Fruit fly (Drosophila melanogaster): ENCODE data around the gene CG11069.

The CG11069 gene

DNA sequence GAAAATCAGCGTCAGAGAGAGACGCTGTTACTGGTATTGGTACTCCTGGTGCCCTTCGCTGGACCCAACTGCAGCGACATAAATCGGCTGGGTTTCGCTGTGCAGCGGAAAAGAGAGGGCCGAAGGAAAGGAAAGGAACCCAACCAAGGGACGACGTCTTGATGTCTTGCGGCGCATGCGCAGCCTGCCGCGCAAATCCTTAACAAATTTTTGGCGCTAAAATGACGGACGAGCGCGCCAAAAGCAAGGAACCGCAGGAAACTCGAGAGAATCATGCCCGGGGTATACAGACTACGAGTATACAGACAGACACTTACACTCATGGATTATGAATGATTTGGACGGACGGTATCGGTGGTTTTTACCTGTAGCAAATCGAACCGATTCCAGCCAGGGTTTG is 27.6 kb upstream of the CG11069 start:
- TF ChIP-seq Dek (tag; optimal IDR thresholded peaks at IDR 0.05), result no peak
- no peak for TF ChIP-seq Oli (tag; optimal IDR thresholded peaks at IDR 0.05)
- TF ChIP-seq zen (tag; optimal IDR thresholded peaks at IDR 0.05), result peak; percentile 20
- TF ChIP-seq Aef1 (GFP tag; IDR thresholded peaks at IDR 0.05), result no peak
- no peak for TF ChIP-seq schlank (tag; optimal IDR thresholded peaks at IDR 0.05)
- no peak for TF ChIP-seq CG8281 (tag; optimal IDR thresholded peaks at IDR 0.05)
- no peak for TF ChIP-seq CG8478 (optimal IDR thresholded peaks at IDR 0.05)
- TF ChIP-seq salm (tag; optimal IDR thresholded peaks at IDR 0.05), result no peak
- no peak for TF ChIP-seq Med (GFP tag)
- no peak for TF ChIP-seq CG2712 (tag; optimal IDR thresholded peaks at IDR 0.05)
- TF ChIP-seq slp2 (GFP tag; optimal IDR thresholded peaks at IDR 0.05), result no peak
- TF ChIP-seq tll (GFP tag; optimal IDR thresholded peaks at IDR 0.05), result peak in 1 of 2 experiments; percentile 60
- no peak for TF ChIP-seq ac (GFP tag; optimal IDR thresholded peaks at IDR 0.05)
- peak; percentile 92 for TF ChIP-seq CG15479 (GFP tag; optimal IDR thresholded peaks at IDR 0.05)
- peak; percentile 38 for TF ChIP-seq ewg (GFP tag; optimal IDR thresholded peaks at IDR 0.05)
- TF ChIP-seq Lpt (GFP tag; optimal IDR thresholded peaks at IDR 0.05), result no peak
- TF ChIP-seq grn (GFP tag; optimal IDR thresholded peaks at IDR 0.05), result no peak
- TF ChIP-seq so (GFP tag; IDR thresholded peaks at IDR 0.05), result no peak
- peak; percentile 65 for TF ChIP-seq pros (GFP tag; optimal IDR thresholded peaks at IDR 0.05)
- TF ChIP-seq H15 (GFP tag; IDR thresholded peaks at IDR 0.05), result 0 out of 3 replicates have a peak, but pooled peaks have one; percentile 11
- TF ChIP-seq CG11093 (GFP tag; IDR thresholded peaks at IDR 0.05), result no peak

- 0 out of 3 replicates have a peak, but pooled peaks have one; percentile 25 for TF ChIP-seq Opbp (GFP tag; IDR thresholded peaks at IDR 0.05; ENCODE audit: partially characterized antibody)
- no peak for TF ChIP-seq CG8765 (GFP tag; IDR thresholded peaks at IDR 0.05)
- peak; percentile 100 for TF ChIP-seq CG10431 (GFP tag; optimal IDR thresholded peaks at IDR 0.05)
- peak; percentile 83 for TF ChIP-seq pros (GFP tag; optimal IDR thresholded peaks at IDR 0.05)
- peak; percentile 66 for TF ChIP-seq nerfin-1 (tag; optimal IDR thresholded peaks at IDR 0.05)
- TF ChIP-seq crol (GFP tag; IDR thresholded peaks at IDR 0.05), result peak; percentile 65; the same call in 1 of the 2 replicates
- peak; percentile 28 for TF ChIP-seq Med (GFP tag)
- TF ChIP-seq Sox100B (GFP tag; optimal IDR thresholded peaks at IDR 0.05), result no peak
These were observed 26.6 kb upstream of the CG11069 start for dm6 chr3R:24867956-24868355.

- no peak for TF ChIP-seq CG1602 (GFP tag; optimal IDR thresholded peaks at IDR 0.05)
- no peak for TF ChIP-seq CG12942 (GFP tag; optimal IDR thresholded peaks at IDR 0.05)
- no peak for TF ChIP-seq CG16863 (GFP tag; optimal IDR thresholded peaks at IDR 0.05)
- no peak for TF ChIP-seq fd96Cb (tag; optimal IDR thresholded peaks at IDR 0.05)
- TF ChIP-seq CG9437 (GFP tag; optimal IDR thresholded peaks at IDR 0.05), result no peak
- no peak for TF ChIP-seq CG14050 (GFP tag; IDR thresholded peaks at IDR 0.05)
- TF ChIP-seq slou (GFP tag; optimal IDR thresholded peaks at IDR 0.05), result no peak
- no peak for TF ChIP-seq CG18476 (GFP tag; optimal IDR thresholded peaks at IDR 0.05)
- TF ChIP-seq ase (GFP tag; IDR thresholded peaks at IDR 0.05), result peak; percentile 36; the same call in 1 of the 3 replicates
- TF ChIP-seq CG18599 (GFP tag; optimal IDR thresholded peaks at IDR 0.05), result no peak
- TF ChIP-seq Sry-δ (GFP tag; optimal IDR thresholded peaks at IDR 0.05), result peak; percentile 58
- no peak for TF ChIP-seq cas (GFP tag; IDR thresholded peaks at IDR 0.05)
- no peak for TF ChIP-seq eyg (GFP tag; optimal IDR thresholded peaks at IDR 0.05)
- TF ChIP-seq CG6175 (GFP tag; IDR thresholded peaks at IDR 0.05), result no peak
- no peak for TF ChIP-seq CG15011 (GFP tag; optimal IDR thresholded peaks at IDR 0.05)
- peak; percentile 51 for TF ChIP-seq CG12659 (GFP tag; optimal IDR thresholded peaks at IDR 0.05)
- TF ChIP-seq mirr (GFP tag; optimal IDR thresholded peaks at IDR 0.05), result peak; percentile 22
- peak; percentile 74 for TF ChIP-seq Dref (GFP tag; IDR thresholded peaks at IDR 0.05)
- no peak for TF ChIP-seq CG6854 (GFP tag; optimal IDR thresholded peaks at IDR 0.05)
- TF ChIP-seq CG18262 (tag; optimal IDR thresholded peaks at IDR 0.05), result peak; percentile 17
- TF ChIP-seq sna (GFP tag; IDR thresholded peaks at IDR 0.05; ENCODE audit: partially characterized antibody), result no peak
- no peak for TF ChIP-seq CG3163 (GFP tag; optimal IDR thresholded peaks at IDR 0.05)
These were observed 24.0 kb upstream of the CG11069 start, which contains the start of gene CycB3 for dm6 chr3R:24870389-24871048. Gene CycB3 (minus strand): TSS chr3R:24870816.
